Comparison of ENCODE assay signal across 4 worm cellular contexts in the genomic region with DNA sequence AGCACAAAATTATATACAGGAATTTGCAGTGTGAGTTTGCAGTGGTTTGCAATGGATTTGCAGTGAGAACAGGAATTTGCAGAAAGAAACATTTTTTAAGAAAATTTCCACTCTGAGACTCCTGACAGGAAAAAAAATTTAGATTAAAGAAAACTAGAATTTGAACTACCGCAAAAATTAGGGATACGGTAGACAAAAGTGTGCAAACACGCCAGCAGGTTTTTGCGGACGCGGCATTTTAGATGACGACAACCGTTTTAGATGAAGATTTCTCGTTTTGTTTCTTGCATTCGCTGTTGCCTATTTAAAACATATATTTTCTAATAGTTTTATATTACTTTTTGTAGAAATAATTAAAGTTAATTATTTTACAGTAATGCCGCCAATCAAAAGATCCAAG.
TF ChIP-seq lines count a peak whose summit lies in the region.

wdr-46 (plus strand) TSS at position 375 of the 400 bp plus-strand sequence.

TF ChIP-seq in whole organism, L2 larva, 48 proteins besides CTCF, POLR2A, EP300 and RAD21 (continues in another document):
- peak; percentile 76 for TF ChIP-seq F13H6.1 (tag; optimal IDR thresholded peaks at IDR 0.05; lab: Kevin White, UChicago)
- no peak for TF ChIP-seq nhr-11 (tag; optimal IDR thresholded peaks at IDR 0.05; lab: Kevin White, UChicago)
- peak; percentile 99 to 100 for TF ChIP-seq lsy-2 (tag; optimal IDR thresholded peaks at IDR 0.05; lab: Kevin White, UChicago)
- peak; percentile 55 for TF ChIP-seq lin-11 (tag; optimal IDR thresholded peaks at IDR 0.05; lab: Kevin White, UChicago)
- TF ChIP-seq unc-39 (tag; optimal IDR thresholded peaks at IDR 0.05; lab: Kevin White, UChicago) = no peak
- peak; percentile 89 for TF ChIP-seq lin-13 (GFP tag; optimal IDR thresholded peaks at IDR 0.05; lab: Kevin White, UChicago)
- TF ChIP-seq nhr-21 (tag; optimal IDR thresholded peaks at IDR 0.05; lab: Kevin White, UChicago) = peak; percentile 80
- TF ChIP-seq ztf-4 (tag; optimal IDR thresholded peaks at IDR 0.05; lab: Kevin White, UChicago) = peak; percentile 29
- no peak for TF ChIP-seq mdl-1 (tag; optimal IDR thresholded peaks at IDR 0.05; lab: Kevin White, UChicago)
- no peak for TF ChIP-seq lin-39 (tag; optimal IDR thresholded peaks at IDR 0.05; lab: Kevin White, UChicago)
- TF ChIP-seq mbf-1 (tag; optimal IDR thresholded peaks at IDR 0.05; lab: Kevin White, UChicago) = no peak
- TF ChIP-seq sma-9 (GFP tag; optimal IDR thresholded peaks at IDR 0.05; lab: Kevin White, UChicago) = peak; percentile 79
- no peak for TF ChIP-seq sma-9 (tag; optimal IDR thresholded peaks at IDR 0.05; lab: Kevin White, UChicago)
- no peak for TF ChIP-seq egl-27 (tag; optimal IDR thresholded peaks at IDR 0.05; lab: Kevin White, UChicago)
- no peak for TF ChIP-seq nhr-23 (tag; optimal IDR thresholded peaks at IDR 0.05; lab: Kevin White, UChicago)
- peak; percentile 55 for TF ChIP-seq fos-1 (tag; optimal IDR thresholded peaks at IDR 0.05; lab: Kevin White, UChicago)
- TF ChIP-seq zag-1 (tag; optimal IDR thresholded peaks at IDR 0.05; lab: Kevin White, UChicago) = no peak
- peak; percentile 76 for TF ChIP-seq sem-4 (tag; optimal IDR thresholded peaks at IDR 0.05; lab: Kevin White, UChicago)
- TF ChIP-seq mab-5 (tag; optimal IDR thresholded peaks at IDR 0.05; lab: Kevin White, UChicago) = peak; percentile 88
- no peak for TF ChIP-seq peb-1 (tag; optimal IDR thresholded peaks at IDR 0.05; lab: Kevin White, UChicago)
- no peak for TF ChIP-seq alr-1 (tag; optimal IDR thresholded peaks at IDR 0.05; lab: Kevin White, UChicago)
- peak; percentile 89 for TF ChIP-seq nhr-25 (tag; optimal IDR thresholded peaks at IDR 0.05; lab: Kevin White, UChicago)

TF ChIP-seq in whole organism, L4 larva, 104 proteins besides CTCF, POLR2A, EP300 and RAD21 (continues in another document):
- TF ChIP-seq daf-8 (GFP tag; IDR thresholded peaks at IDR 0.05; lab: Robert Waterston, UW) (no peak), mes-2 (tag; optimal IDR thresholded peaks at IDR 0.05; lab: Kevin White, UChicago; ENCODE audit: poor library complexity, severe bottlenecking) (peak; percentile 91), nhr-76 (tag; optimal IDR thresholded peaks at IDR 0.05; lab: Kevin White, UChicago) (no peak), fkh-10 (GFP tag; optimal IDR thresholded peaks at IDR 0.05; lab: Kevin White, UChicago) (no peak), hlh-30 (tag; optimal IDR thresholded peaks at IDR 0.05; lab: Kevin White, UChicago; ENCODE audit: insufficient read depth) (peak; percentile 82), nhr-237 (tag; optimal IDR thresholded peaks at IDR 0.05; lab: Kevin White, UChicago) (no peak), dve-1 (tag; optimal IDR thresholded peaks at IDR 0.05; lab: Kevin White, UChicago; ENCODE audit: insufficient read depth) (peak; percentile 78), hif-1 (tag; optimal IDR thresholded peaks at IDR 0.05; lab: Kevin White, UChicago) (peak in 1 of 2 experiments; percentile 56), spr-1 (tag; optimal IDR thresholded peaks at IDR 0.05; lab: Kevin White, UChicago) (peak; percentile 40), spr-3 (GFP tag; optimal IDR thresholded peaks at IDR 0.05; lab: Kevin White, UChicago) (no peak), ceh-62 (tag; optimal IDR thresholded peaks at IDR 0.05; lab: Kevin White, UChicago) (no peak), hmg-1.1 (GFP tag; IDR thresholded peaks at IDR 0.05; lab: Robert Waterston, UW) (peak; percentile 74), T26A8.4 (GFP tag; IDR thresholded peaks at IDR 0.05; lab: Robert Waterston, UW) (peak; percentile 80), ceh-32 (tag; optimal IDR thresholded peaks at IDR 0.05; lab: Kevin White, UChicago; ENCODE audit: poor library complexity) (no peak), aly-2 (tag; optimal IDR thresholded peaks at IDR 0.05; lab: Kevin White, UChicago) (no peak), rbr-2 (tag; optimal IDR thresholded peaks at IDR 0.05; lab: Kevin White, UChicago) (peak; percentile 71), lim-7 (GFP tag; IDR thresholded peaks at IDR 0.05; lab: Robert Waterston, UW) (no peak), unc-39 (tag; optimal IDR thresholded peaks at IDR 0.05; lab: Kevin White, UChicago) (no peak), zip-11 (GFP tag; IDR thresholded peaks at IDR 0.05; lab: Robert Waterston, UW) (no peak), php-3 (GFP tag; IDR thresholded peaks at IDR 0.05; lab: Robert Waterston, UW) (no peak), Y75B8A.6 (GFP tag; IDR thresholded peaks at IDR 0.05; lab: Robert Waterston, UW) (no peak), dmd-6 (GFP tag; IDR thresholded peaks at IDR 0.05; lab: Robert Waterston, UW) (peak; percentile 54), sdz-12 (GFP tag; optimal IDR thresholded peaks at IDR 0.05; lab: Kevin White, UChicago) (no peak)

TF ChIP-seq in whole organism, late embryonic, 69 proteins besides CTCF, POLR2A, EP300 and RAD21:
- no peak for TF ChIP-seq ceh-14 (tag; optimal IDR thresholded peaks at IDR 0.05; lab: Kevin White, UChicago)
- TF ChIP-seq ceh-31 (tag; optimal IDR thresholded peaks at IDR 0.05; lab: Kevin White, UChicago) = peak; percentile 38
- no peak for TF ChIP-seq pat-9 (tag; optimal IDR thresholded peaks at IDR 0.05; lab: Kevin White, UChicago)
- TF ChIP-seq unc-55 (GFP tag; optimal IDR thresholded peaks at IDR 0.05; lab: Kevin White, UChicago) = peak; percentile 38
- peak; percentile 42 for TF ChIP-seq pax-1 (tag; optimal IDR thresholded peaks at IDR 0.05; lab: Kevin White, UChicago)
- peak; percentile 43 for TF ChIP-seq unc-42 (tag; optimal IDR thresholded peaks at IDR 0.05; lab: Kevin White, UChicago)
- TF ChIP-seq K09A11.1 (tag; optimal IDR thresholded peaks at IDR 0.05; lab: Kevin White, UChicago; ENCODE audit: insufficient read depth) = peak; percentile 9
- TF ChIP-seq nfya-1 (tag; optimal IDR thresholded peaks at IDR 0.05; lab: Kevin White, UChicago) = peak; percentile 79
- peak; percentile 20 for TF ChIP-seq ceh-30 (tag; optimal IDR thresholded peaks at IDR 0.05; lab: Kevin White, UChicago)
- no peak for TF ChIP-seq che-1 (tag; optimal IDR thresholded peaks at IDR 0.05; lab: Kevin White, UChicago)
- peak; percentile 44 for TF ChIP-seq elt-2 (tag; optimal IDR thresholded peaks at IDR 0.05; lab: Kevin White, UChicago)

TF ChIP-seq in whole organism, mixed stage, embryonic, 35 proteins besides CTCF, POLR2A, EP300 and RAD21:
- no peak for TF ChIP-seq unc-120 (tag; optimal IDR thresholded peaks at IDR 0.05; lab: Kevin White, UChicago; ENCODE audit: poor library complexity, severe bottlenecking)
- no peak for TF ChIP-seq mls-2 (tag; optimal IDR thresholded peaks at IDR 0.05; lab: Kevin White, UChicago)
- no peak for TF ChIP-seq unc-39 (tag; optimal IDR thresholded peaks at IDR 0.05; lab: Kevin White, UChicago)
- no peak for TF ChIP-seq tbx-8 (GFP tag; optimal IDR thresholded peaks at IDR 0.05; lab: Kevin White, UChicago)
- TF ChIP-seq lin-32 (GFP tag; optimal IDR thresholded peaks at IDR 0.05; lab: Kevin White, UChicago) = no peak
- TF ChIP-seq ceh-39 (tag; optimal IDR thresholded peaks at IDR 0.05; lab: Kevin White, UChicago) = peak; percentile 8
- no peak for TF ChIP-seq nhr-28 (tag; optimal IDR thresholded peaks at IDR 0.05; lab: Kevin White, UChicago)
- TF ChIP-seq elt-1 (tag; optimal IDR thresholded peaks at IDR 0.05; lab: Kevin White, UChicago; ENCODE audit: borderline replicate concordance, insufficient read depth) = no peak
- peak; percentile 25 for TF ChIP-seq cnd-1 (tag; optimal IDR thresholded peaks at IDR 0.05; lab: Kevin White, UChicago)
- no peak for TF ChIP-seq zip-8 (tag; optimal IDR thresholded peaks at IDR 0.05; lab: Kevin White, UChicago)
- peak; percentile 19 for TF ChIP-seq nhr-2 (tag; optimal IDR thresholded peaks at IDR 0.05; lab: Kevin White, UChicago)
- no peak for TF ChIP-seq ztf-11 (tag; optimal IDR thresholded peaks at IDR 0.05; lab: Kevin White, UChicago)
- TF ChIP-seq sem-2 (GFP tag; optimal IDR thresholded peaks at IDR 0.05; lab: Kevin White, UChicago) = no peak
- no peak for TF ChIP-seq ham-2 (GFP tag; optimal IDR thresholded peaks at IDR 0.05; lab: Kevin White, UChicago)
- no peak for TF ChIP-seq nhr-12 (tag; optimal IDR thresholded peaks at IDR 0.05; lab: Kevin White, UChicago)
- TF ChIP-seq flh-1 (GFP tag; optimal IDR thresholded peaks at IDR 0.05; lab: Kevin White, UChicago) = no peak
- no peak for TF ChIP-seq drap-1 (GFP tag; optimal IDR thresholded peaks at IDR 0.05; lab: Kevin White, UChicago)
- peak; percentile 82 for TF ChIP-seq mep-1 (tag; optimal IDR thresholded peaks at IDR 0.05; lab: Kevin White, UChicago)
- TF ChIP-seq ceh-83 (GFP tag; optimal IDR thresholded peaks at IDR 0.05; lab: Kevin White, UChicago) = peak; percentile 42
- no peak for TF ChIP-seq hlh-1 (tag; optimal IDR thresholded peaks at IDR 0.05; lab: Kevin White, UChicago)
- TF ChIP-seq ces-1 (GFP tag; optimal IDR thresholded peaks at IDR 0.05; lab: Kevin White, UChicago) = peak; percentile 86
- TF ChIP-seq pha-4 (tag; optimal IDR thresholded peaks at IDR 0.05; lab: Kevin White, UChicago) = peak; percentile 36
- peak; percentile 53 for TF ChIP-seq sptf-1 (tag; optimal IDR thresholded peaks at IDR 0.05; lab: Kevin White, UChicago)
- TF ChIP-seq lin-13 (tag; optimal IDR thresholded peaks at IDR 0.05; lab: Kevin White, UChicago) = peak; percentile 40
- TF ChIP-seq nhr-76 (tag; optimal IDR thresholded peaks at IDR 0.05; lab: Kevin White, UChicago) = no peak
- TF ChIP-seq ceh-43 (GFP tag; optimal IDR thresholded peaks at IDR 0.05; lab: Kevin White, UChicago) = peak; percentile 31
- TF ChIP-seq blmp-1 (tag; optimal IDR thresholded peaks at IDR 0.05; lab: Kevin White, UChicago) = no peak
- TF ChIP-seq lsy-2 (tag; optimal IDR thresholded peaks at IDR 0.05; lab: Kevin White, UChicago) = peak; percentile 99
- TF ChIP-seq unc-62 (GFP tag; optimal IDR thresholded peaks at IDR 0.05; lab: Kevin White, UChicago) = peak; percentile 29
- peak; percentile 10 for TF ChIP-seq M03D4.4 (tag; optimal IDR thresholded peaks at IDR 0.05; lab: Kevin White, UChicago)
- no peak for TF ChIP-seq elt-3 (tag; optimal IDR thresholded peaks at IDR 0.05; lab: Kevin White, UChicago)
- TF ChIP-seq mab-5 (tag; optimal IDR thresholded peaks at IDR 0.05; lab: Kevin White, UChicago) = no peak
- no peak for TF ChIP-seq snpc-4 (tag; optimal IDR thresholded peaks at IDR 0.05; lab: Kevin White, UChicago)
- peak; percentile 58 for TF ChIP-seq nhr-237 (tag; optimal IDR thresholded peaks at IDR 0.05; lab: Kevin White, UChicago)
- TF ChIP-seq bed-3 (GFP tag; optimal IDR thresholded peaks at IDR 0.05; lab: Kevin White, UChicago) = no peak
